Fruit fly (Drosophila melanogaster) whole organism, pupa: ENCODE measurements around the gene CG6873.
A peak's percentile ranks its signal among the peaks of the same experiment; 100 is the strongest.

Source experiments
- CG10348 ChIP-seq: fragments of 200-800 bp; sonication (Bioruptor generic); IDR thresholded peaks from 2 replicates; pipeline ENCODE4 v1.3.6; 2022; ENCODE audit warnings: missing biosample characterization, missing genetic modification characterization
- CG12605 ChIP-seq: fragments of 200-800 bp; sonication (Bioruptor generic); IDR thresholded peaks from 2 replicates; pipeline ENCODE4 v1.3.6; 2022; ENCODE audit warnings: missing biosample characterization, missing genetic modification characterization
- CG13204 ChIP-seq: fragments of 200-800 bp; sonication (Bioruptor generic); optimal IDR thresholded peaks from 2 replicates; lab custom pipeline; 2018; ENCODE audit warnings: missing biosample characterization, mild to moderate bottlenecking, missing genetic modification characterization, moderate library complexity
- CG14655 ChIP-seq: fragments of 200-800 bp; sonication (Bioruptor generic); optimal IDR thresholded peaks from 3 replicates; lab custom pipeline; 2017; ENCODE audit warnings: mild to moderate bottlenecking, missing biosample characterization, missing genetic modification reagents, missing genetic modification characterization
- CG15710 ChIP-seq: fragments of 200-800 bp; sonication (Bioruptor generic); optimal IDR thresholded peaks from 2 replicates; lab custom pipeline; 2018; ENCODE audit warnings: missing biosample characterization, mild to moderate bottlenecking, missing genetic modification characterization, moderate library complexity
- CG17806 ChIP-seq: fragments of 200-800 bp; sonication (Bioruptor generic); optimal IDR thresholded peaks from 2 replicates; lab custom pipeline; 2018; ENCODE audit warnings: missing biosample characterization, mild to moderate bottlenecking, missing genetic modification characterization, moderate library complexity
- CG32121 ChIP-seq: fragments of 200-800 bp; sonication (Bioruptor generic); IDR thresholded peaks from 2 replicates; pipeline ENCODE4 v1.3.6; 2022; ENCODE audit warnings: missing biosample characterization, missing genetic modification characterization
- CG34367 ChIP-seq: fragments of 200-800 bp; sonication (Bioruptor generic); optimal IDR thresholded peaks from 2 replicates; lab custom pipeline; 2018; ENCODE audit warnings: missing biosample characterization, mild to moderate bottlenecking, missing genetic modification characterization
- CG4496 ChIP-seq: fragments of 200-800 bp; sonication (Bioruptor generic); IDR thresholded peaks from 3 replicates; pipeline ENCODE4 v1.3.6; 2022; ENCODE audit warnings: missing biosample characterization, missing genetic modification characterization
- CG8159 ChIP-seq: fragments of 200-800 bp; sonication (Bioruptor generic); optimal IDR thresholded peaks from 3 replicates; lab custom pipeline; 2018; ENCODE audit warnings: missing biosample characterization, mild to moderate bottlenecking, missing genetic modification characterization, moderate library complexity
- CG8301 ChIP-seq: fragments of 200-800 bp; sonication (Bioruptor generic); optimal IDR thresholded peaks from 2 replicates; lab custom pipeline; 2018; ENCODE audit warnings: missing biosample characterization, mild to moderate bottlenecking, missing genetic modification characterization
- CG9948 ChIP-seq: fragments of 200-800 bp; sonication (Bioruptor generic); optimal IDR thresholded peaks from 2 replicates; lab custom pipeline; 2018; ENCODE audit warnings: missing biosample characterization, mild to moderate bottlenecking, missing genetic modification characterization, moderate library complexity
- D1 ChIP-seq: fragments of 200-800 bp; sonication (Bioruptor generic); optimal IDR thresholded peaks from 2 replicates; lab custom pipeline; 2018; ENCODE audit warnings: missing biosample characterization, mild to moderate bottlenecking, missing genetic modification characterization, moderate library complexity
- EcR ChIP-seq: fragments of 200-800 bp; sonication (Bioruptor generic); optimal IDR thresholded peaks from 3 replicates; lab custom pipeline; 2019; ENCODE audit warnings: missing biosample characterization, missing genetic modification characterization, mild to moderate bottlenecking, moderate library complexity, missing genetic modification reagents
- Ets98B ChIP-seq: fragments of 200-800 bp; sonication (Bioruptor generic); IDR thresholded peaks from 2 replicates; pipeline ENCODE4 v1.3.6; 2022; ENCODE audit warnings: missing biosample characterization, missing genetic modification characterization
- Pif1A ChIP-seq: fragments of 200-800 bp; sonication (Bioruptor generic); optimal IDR thresholded peaks from 3 replicates; lab custom pipeline; 2016; ENCODE audit warnings: missing biosample characterization, missing genetic modification characterization
- Pif1B ChIP-seq: fragments of 200-800 bp; sonication (Bioruptor generic); optimal IDR thresholded peaks from 3 replicates; lab custom pipeline; 2016; ENCODE audit warnings: missing biosample characterization, missing genetic modification characterization
- Snoo ChIP-seq: fragments of 200-800 bp; sonication (Bioruptor generic); optimal IDR thresholded peaks from 3 replicates; lab custom pipeline; 2017; ENCODE audit warnings: missing biosample characterization, mild to moderate bottlenecking, missing genetic modification characterization, inconsistent platforms
- fd96Ca ChIP-seq: fragments of 200-800 bp; sonication (Bioruptor generic); IDR thresholded peaks from 3 replicates; pipeline ENCODE4 v1.3.6; 2022; ENCODE audit warnings: missing biosample characterization, missing genetic modification characterization
- gl ChIP-seq: fragments of 200-800 bp; sonication (Bioruptor generic); optimal IDR thresholded peaks from 2 replicates; lab custom pipeline; 2018; ENCODE audit warnings: missing biosample characterization, mild to moderate bottlenecking, missing genetic modification characterization
- rn ChIP-seq: fragments of 200-800 bp; sonication (Bioruptor generic); IDR thresholded peaks from 2 replicates; pipeline ENCODE4 v1.3.6; 2022; ENCODE audit warnings: missing biosample characterization, missing genetic modification characterization

The CG6873 gene

DNA sequence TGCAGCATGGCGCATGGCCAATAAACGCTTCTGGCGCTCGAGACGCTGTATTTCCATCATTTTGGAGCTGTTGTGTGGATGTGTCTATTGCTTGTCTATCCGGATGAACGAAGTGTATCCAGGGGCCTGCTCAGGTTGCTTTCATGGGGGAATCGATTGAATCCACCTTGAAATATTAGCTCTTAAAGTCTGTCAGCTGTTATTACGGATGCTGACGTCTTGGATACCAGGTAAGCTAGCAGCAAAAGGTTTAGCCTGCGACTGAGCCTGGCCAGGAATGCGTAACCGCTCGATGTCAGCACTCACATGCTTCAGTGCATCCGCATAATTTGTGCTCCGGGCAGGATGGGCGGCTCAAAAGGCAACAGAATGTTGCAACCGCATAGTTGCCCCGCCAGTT lies 8.5 kb upstream of the CG6873 start, which contains the start of gene CG12609:
TSS of gene CG12609 (minus strand) at position 101 of the 400 bp plus-strand sequence.
- TF ChIP-seq CG4496: no peak
- no peak for TF ChIP-seq EcR (GFP tag; lab: Kevin White, UChicago)
- TF ChIP-seq Pif1A (GFP tag; lab: Kevin White, UChicago): no peak
- TF ChIP-seq Snoo: no peak
- no peak for TF ChIP-seq CG9948 (tag; lab: Kevin White, UChicago)
- TF ChIP-seq gl: no peak
- no peak for TF ChIP-seq Pif1B (GFP tag; lab: Kevin White, UChicago)
- no peak for TF ChIP-seq D1 (tag; lab: Kevin White, UChicago)
- TF ChIP-seq CG15710 (tag; lab: Kevin White, UChicago): no peak
- no peak for TF ChIP-seq CG14655 (GFP tag; lab: Kevin White, UChicago)
- no peak for TF ChIP-seq rn
- TF ChIP-seq CG13204 (GFP tag; lab: Kevin White, UChicago): no peak
- no peak for TF ChIP-seq CG34367 (tag; lab: Kevin White, UChicago)
- no peak for TF ChIP-seq CG32121
- no peak for TF ChIP-seq CG10348 (GFP tag; lab: Robert Waterston, UW)
- no peak for TF ChIP-seq fd96Ca (GFP tag; lab: Robert Waterston, UW)
- no peak for TF ChIP-seq CG8301 (tag; lab: Kevin White, UChicago)
- TF ChIP-seq CG8159 (tag; lab: Kevin White, UChicago): no peak
- no peak for TF ChIP-seq CG17806 (tag; lab: Kevin White, UChicago)
- no peak for TF ChIP-seq CG12605 (GFP tag; lab: Robert Waterston, UW)

DNA sequence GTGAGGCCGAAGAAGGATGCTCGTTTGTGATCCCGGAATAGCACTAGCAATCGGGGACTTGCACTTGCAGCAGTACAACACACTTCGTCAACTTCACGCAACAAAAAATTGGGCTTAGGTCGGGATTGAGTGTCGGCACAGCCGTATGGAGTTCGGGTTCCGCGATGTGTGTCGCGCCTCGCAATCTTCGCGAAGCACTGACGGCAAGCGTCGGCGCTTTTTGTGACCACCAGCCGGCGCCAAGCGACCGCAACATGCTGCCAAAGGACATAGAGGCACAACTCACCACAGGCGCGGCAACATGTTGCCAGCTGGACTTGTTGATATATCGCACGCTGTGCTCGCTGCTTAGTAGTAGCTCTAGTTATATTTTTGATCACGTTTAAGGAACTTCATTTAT lies 13.4 kb downstream of the CG6873 start, which contains the start of gene CCKLR-17D1:
TSS of gene CCKLR-17D1 (minus strand) at position 303 of the 400 bp plus-strand sequence.
- TF ChIP-seq CG13204 (GFP tag; lab: Kevin White, UChicago) (no peak), CG32121 (no peak), CG4496 (no peak), CG17806 (tag; lab: Kevin White, UChicago) (no peak), CG15710 (tag; lab: Kevin White, UChicago) (no peak), Snoo (no peak), Ets98B (GFP tag; lab: Robert Waterston, UW) (no peak)

DNA sequence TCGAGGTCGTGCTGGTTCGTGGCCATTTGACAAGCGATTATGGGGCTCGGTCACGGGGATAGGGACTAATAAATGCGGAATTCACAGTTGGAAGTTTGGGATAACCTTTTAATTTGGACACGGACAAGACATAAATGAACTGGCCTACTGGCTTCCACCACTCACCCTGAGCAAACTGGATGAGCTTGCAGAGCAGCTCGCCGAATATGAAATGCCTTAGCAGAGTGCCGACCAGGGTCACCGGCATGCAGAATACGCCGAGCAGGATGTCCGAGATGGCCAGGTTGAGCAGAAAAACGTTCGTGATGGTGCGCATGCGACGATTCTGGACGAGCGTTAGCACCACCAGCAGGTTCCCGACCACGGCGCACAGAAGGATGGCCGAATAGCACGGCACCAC lies 14.1 kb downstream of the CG6873 start, which contains the start of gene CG42302:
TSS of gene CG42302 (minus strand) at position 101 of the 400 bp plus-strand sequence.
- TF ChIP-seq CG14655 (GFP tag; lab: Kevin White, UChicago) (no peak), CG13204 (GFP tag; lab: Kevin White, UChicago) (no peak), CG32121 (no peak), gl (no peak), Ets98B (GFP tag; lab: Robert Waterston, UW) (no peak), CG8159 (tag; lab: Kevin White, UChicago) (no peak), rn (no peak), D1 (tag; lab: Kevin White, UChicago) (no peak), CG10348 (GFP tag; lab: Robert Waterston, UW) (no peak), CG15710 (tag; lab: Kevin White, UChicago) (no peak)
- TF ChIP-seq, all 21 proteins: peak for 0

DNA sequence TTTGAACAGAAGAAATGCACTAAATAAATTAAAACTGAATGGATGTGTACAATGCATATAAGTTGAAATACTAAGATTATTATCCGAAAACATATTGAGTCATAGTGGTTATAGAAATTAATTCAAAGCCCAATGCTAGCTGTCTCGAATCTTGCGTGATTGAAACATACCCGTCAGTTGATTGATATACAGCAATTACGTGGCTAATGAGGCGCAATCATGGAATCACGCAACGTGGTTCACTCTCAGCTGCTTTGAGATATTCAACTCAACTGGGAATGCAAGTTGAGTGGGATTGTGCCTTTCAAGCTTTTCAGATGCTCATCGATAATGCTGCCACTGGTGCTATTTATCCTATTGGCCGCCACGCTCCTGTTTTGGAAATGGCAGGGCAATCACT lies 30.1 kb downstream of the CG6873 start, which contains the start of gene Cyp308a1:
TSS of gene Cyp308a1 (plus strand) at position 301 of the 400 bp plus-strand sequence.
- TF ChIP-seq CG14655 (GFP tag; lab: Kevin White, UChicago): no peak
- TF ChIP-seq CG9948 (tag; lab: Kevin White, UChicago): no peak
- no peak for TF ChIP-seq D1 (tag; lab: Kevin White, UChicago)
- TF ChIP-seq fd96Ca (GFP tag; lab: Robert Waterston, UW): no peak
- TF ChIP-seq CG8159 (tag; lab: Kevin White, UChicago): no peak
- no peak for TF ChIP-seq CG17806 (tag; lab: Kevin White, UChicago)
- TF ChIP-seq CG34367 (tag; lab: Kevin White, UChicago): no peak
- TF ChIP-seq CG13204 (GFP tag; lab: Kevin White, UChicago): no peak
- TF ChIP-seq Ets98B (GFP tag; lab: Robert Waterston, UW): no peak
- no peak for TF ChIP-seq gl
- no peak for TF ChIP-seq Snoo
- no peak for TF ChIP-seq rn
- TF ChIP-seq EcR (GFP tag; lab: Kevin White, UChicago): no peak
- TF ChIP-seq CG12605 (GFP tag; lab: Robert Waterston, UW): no peak

DNA sequence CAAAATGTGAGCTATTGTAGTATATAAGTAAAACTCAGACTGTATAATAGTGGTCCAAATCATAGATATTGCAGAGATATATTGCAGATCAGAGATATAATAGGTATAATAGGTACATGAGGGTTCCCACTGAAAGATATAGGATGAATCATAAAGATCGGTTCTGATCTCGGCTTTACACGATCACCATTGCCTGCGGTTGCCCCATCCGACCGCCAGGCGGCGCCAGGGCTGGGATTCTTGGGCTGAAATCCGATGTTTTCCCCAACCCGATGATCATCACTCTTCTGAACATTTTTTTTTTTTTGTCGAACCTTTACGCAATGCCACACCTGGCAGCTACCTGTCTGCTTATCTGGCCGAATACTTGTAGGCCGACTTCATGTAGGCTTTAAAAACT lies 35.8 kb downstream of the CG6873 start:
- peak; percentile 28 for TF ChIP-seq D1 (tag; lab: Kevin White, UChicago)
- no peak for TF ChIP-seq EcR (GFP tag; lab: Kevin White, UChicago)
- no peak for TF ChIP-seq CG17806 (tag; lab: Kevin White, UChicago)
- no peak for TF ChIP-seq CG32121
- no peak for TF ChIP-seq gl
- TF ChIP-seq, all 21 proteins: peak for 1

DNA sequence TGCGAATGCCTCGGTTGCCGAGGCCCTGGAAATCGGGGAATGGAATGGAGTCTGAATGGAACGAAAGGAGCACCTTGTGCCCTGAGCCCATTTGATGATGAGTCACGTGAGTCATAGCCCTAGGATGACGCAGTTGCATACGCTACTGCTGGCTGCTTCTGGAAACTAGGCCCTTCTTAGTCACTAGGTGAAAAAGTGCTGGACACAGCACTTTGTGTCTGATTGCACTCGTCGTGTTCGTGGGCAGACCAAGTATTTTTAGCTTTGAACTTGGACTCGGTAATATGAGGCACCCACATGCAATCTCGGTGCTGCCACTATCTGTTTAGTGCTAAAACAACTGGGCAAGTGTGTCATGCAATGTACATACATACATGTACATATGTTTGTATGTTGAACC lies 37.5 kb downstream of the CG6873 start:
- TF ChIP-seq Pif1B (GFP tag; lab: Kevin White, UChicago): no peak
- TF ChIP-seq Ets98B (GFP tag; lab: Robert Waterston, UW): no peak
- no peak for TF ChIP-seq CG34367 (tag; lab: Kevin White, UChicago)
- TF ChIP-seq CG17806 (tag; lab: Kevin White, UChicago): no peak
- no peak for TF ChIP-seq EcR (GFP tag; lab: Kevin White, UChicago)
- TF ChIP-seq CG8301 (tag; lab: Kevin White, UChicago): no peak
- TF ChIP-seq CG4496: no peak
- no peak for TF ChIP-seq CG10348 (GFP tag; lab: Robert Waterston, UW)
- no peak for TF ChIP-seq CG15710 (tag; lab: Kevin White, UChicago)
- TF ChIP-seq CG12605 (GFP tag; lab: Robert Waterston, UW): no peak
- no peak for TF ChIP-seq gl
